Worm (Caenorhabditis elegans) whole organism, late embryonic: ENCODE measurements around the gene Y105C5B.25.

ENCODE experiments used
- ama-1 ChIP-seq: fragments of 150-350 bp; optimal IDR thresholded peaks from 2 replicates; lab custom pipeline; 2014
- ceh-19 ChIP-seq: fragments of 200-800 bp; sonication (Bioruptor generic); optimal IDR thresholded peaks from 2 replicates; lab custom pipeline; 2018; ENCODE audit warnings: mild to moderate bottlenecking, missing genetic modification characterization, missing compliant biosample characterization
- mec-3 ChIP-seq: sonication (generic microtip); optimal IDR thresholded peaks from 2 replicates; lab custom pipeline; 2016; ENCODE audit warnings: borderline replicate concordance, missing genetic modification characterization, missing compliant biosample characterization
- nfya-1 ChIP-seq: sonication (generic microtip); optimal IDR thresholded peaks from 2 replicates; lab custom pipeline; 2017; ENCODE audit warnings: missing genetic modification characterization, mild to moderate bottlenecking, missing compliant biosample characterization, antibody characterized with exemption, moderate library complexity
- pat-9 ChIP-seq: fragments of 200-800 bp; sonication (Bioruptor generic); optimal IDR thresholded peaks from 2 replicates; lab custom pipeline; 2018; ENCODE audit warnings: mild to moderate bottlenecking, missing genetic modification characterization, moderate library complexity, missing compliant biosample characterization
- pha-2 ChIP-seq: sonication (generic microtip); optimal IDR thresholded peaks from 2 replicates; lab custom pipeline; 2017; ENCODE audit warnings: mild to moderate bottlenecking, missing genetic modification characterization, missing compliant biosample characterization
- pha-4 ChIP-seq: fragments of 150-350 bp; optimal IDR thresholded peaks from 2 replicates; lab custom pipeline; 2018; ENCODE audit warnings: missing biosample characterization, missing genetic modification reagents, missing genetic modification characterization
- sox-4 ChIP-seq: sonication (generic microtip); optimal IDR thresholded peaks from 2 replicates; lab custom pipeline; 2017; ENCODE audit warnings: mild to moderate bottlenecking, missing genetic modification characterization, inconsistent platforms, missing compliant biosample characterization

- TF ChIP-seq sox-4 (tag; lab: Kevin White, UChicago) (no peak), ama-1 (lab: Kevin White, UChicago) (no peak), mec-3 (no peak), pat-9 (no peak), nfya-1 (no peak), ceh-19 (GFP tag; lab: Kevin White, UChicago) (no peak), pha-2 (tag; lab: Kevin White, UChicago) (no peak), pha-4 (no peak)
These were observed 8.2 kb downstream of the Y105C5B.25 start for ce11 chrIV:16138765-16139164.
